Fruit fly (Drosophila melanogaster): ENCODE data around the gene del.
A peak's percentile ranks its signal among the peaks of the same experiment; 100 is the strongest.

del gene

DNA sequence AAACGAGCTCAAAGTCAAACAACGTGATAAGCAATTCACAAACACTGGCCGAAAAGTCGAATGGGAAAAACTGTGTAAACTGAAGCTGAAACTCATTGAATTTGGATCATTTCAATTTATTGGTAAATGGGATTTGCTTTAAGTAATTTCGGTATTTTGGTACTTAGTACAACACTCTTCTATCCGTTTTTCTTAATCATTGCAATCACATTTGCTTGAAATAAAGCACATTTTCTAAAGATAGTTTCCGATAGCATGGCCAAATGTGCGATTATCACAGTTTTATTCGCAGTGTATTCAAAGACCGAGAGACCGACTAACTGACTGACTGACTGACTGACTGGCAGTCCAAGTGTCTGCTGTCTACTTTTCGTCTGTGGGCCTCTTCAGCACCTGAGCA lies 48.2 kb upstream of the del start (continued):
- no peak for TF ChIP-seq PHDP (tag; optimal IDR thresholded peaks at IDR 0.05)
- no peak for TF ChIP-seq peb (GFP tag; IDR thresholded peaks at IDR 0.05)
- no peak for TF ChIP-seq lbe (GFP tag; optimal IDR thresholded peaks at IDR 0.05)
- TF ChIP-seq CG6175 (GFP tag; IDR thresholded peaks at IDR 0.05), result no peak
- TF ChIP-seq CG14667 (GFP tag; IDR thresholded peaks at IDR 0.05), result no peak
- no peak for TF ChIP-seq CG18764 (GFP tag; optimal IDR thresholded peaks at IDR 0.05)
- TF ChIP-seq hth (optimal IDR thresholded peaks at IDR 0.05), result no peak
- TF ChIP-seq cato (GFP tag; optimal IDR thresholded peaks at IDR 0.05; ENCODE audit: borderline replicate concordance), result no peak
- no peak for TF ChIP-seq ranshi (GFP tag; IDR thresholded peaks at IDR 0.05)
- TF ChIP-seq CG9932 (GFP tag; IDR thresholded peaks at IDR 0.05), result no peak
- TF ChIP-seq mld (GFP tag; IDR thresholded peaks at IDR 0.05; ENCODE audit: partially characterized antibody), result no peak
- TF ChIP-seq CG10654 (GFP tag; optimal IDR thresholded peaks at IDR 0.05), result no peak
- TF ChIP-seq HLH3B (GFP tag; IDR thresholded peaks at IDR 0.05), result no peak
- TF ChIP-seq CG15479 (GFP tag; optimal IDR thresholded peaks at IDR 0.05), result no peak
- no peak for TF ChIP-seq crc (GFP tag; optimal IDR thresholded peaks at IDR 0.05)
- TF ChIP-seq CG12299 (tag; optimal IDR thresholded peaks at IDR 0.05), result no peak
- TF ChIP-seq fru (optimal IDR thresholded peaks at IDR 0.05), result no peak
- TF ChIP-seq Atf6 (GFP tag; IDR thresholded peaks at IDR 0.05), result no peak
- no peak for TF ChIP-seq CG15601 (tag; optimal IDR thresholded peaks at IDR 0.05)
- TF ChIP-seq eve (GFP tag; optimal IDR thresholded peaks at IDR 0.05), result peak in 1 of 2 experiments; percentile 52
- no peak for TF ChIP-seq B-H2 (GFP tag; optimal IDR thresholded peaks at IDR 0.05)
- no peak for TF ChIP-seq CG1024 (GFP tag; IDR thresholded peaks at IDR 0.05)
- no peak for TF ChIP-seq tin (GFP tag; optimal IDR thresholded peaks at IDR 0.05)
- TF ChIP-seq CG6254 (GFP tag; optimal IDR thresholded peaks at IDR 0.05), result no peak
- no peak for TF ChIP-seq Optix (GFP tag; IDR thresholded peaks at IDR 0.05)
- TF ChIP-seq ssp (GFP tag; IDR thresholded peaks at IDR 0.05), result no peak
- no peak for TF ChIP-seq ro (GFP tag; IDR thresholded peaks at IDR 0.05)
- no peak for TF ChIP-seq Myb (GFP tag; optimal IDR thresholded peaks at IDR 0.05)
- TF ChIP-seq tio (GFP tag; optimal IDR thresholded peaks at IDR 0.05), result no peak
- no peak for TF ChIP-seq ap (GFP tag; IDR thresholded peaks at IDR 0.05)
- TF ChIP-seq CG3995 (GFP tag; optimal IDR thresholded peaks at IDR 0.05), result no peak
- TF ChIP-seq NC2α (GFP tag; optimal IDR thresholded peaks at IDR 0.05), result no peak
- TF ChIP-seq ATbp (GFP tag; optimal IDR thresholded peaks at IDR 0.05), result no peak
- no peak for TF ChIP-seq CG6654 (GFP tag; optimal IDR thresholded peaks at IDR 0.05)
- TF ChIP-seq CG16779 (GFP tag; IDR thresholded peaks at IDR 0.05), result no peak
- TF ChIP-seq Kr (GFP tag; optimal IDR thresholded peaks at IDR 0.05), result no peak
- TF ChIP-seq Awh (GFP tag; IDR thresholded peaks at IDR 0.05), result no peak
- no peak for TF ChIP-seq aop (GFP tag; IDR thresholded peaks at IDR 0.05)
- TF ChIP-seq CG12236 (GFP tag; optimal IDR thresholded peaks at IDR 0.05), result no peak
- no peak for TF ChIP-seq Adf1 (GFP tag; IDR thresholded peaks at IDR 0.05)
- no peak for TF ChIP-seq sisA (GFP tag; IDR thresholded peaks at IDR 0.05)
- TF ChIP-seq sens (GFP tag), result peak; percentile 82
- TF ChIP-seq TFAM (GFP tag; optimal IDR thresholded peaks at IDR 0.05), result no peak
- TF ChIP-seq gfzf (GFP tag; optimal IDR thresholded peaks at IDR 0.05), result no peak
- no peak for TF ChIP-seq CG10543 (GFP tag; optimal IDR thresholded peaks at IDR 0.05)
- TF ChIP-seq CG11456 (GFP tag; IDR thresholded peaks at IDR 0.05), result no peak
- no peak for TF ChIP-seq CG3847 (GFP tag; IDR thresholded peaks at IDR 0.05)
- peak in 1 of 2 experiments; percentile 2 for TF ChIP-seq dpn (GFP tag; optimal IDR thresholded peaks at IDR 0.05)
- no peak for TF ChIP-seq HLHmδ (GFP tag; optimal IDR thresholded peaks at IDR 0.05)
- no peak for TF ChIP-seq en (GFP tag; optimal IDR thresholded peaks at IDR 0.05)
- no peak for TF ChIP-seq CG17612 (GFP tag; IDR thresholded peaks at IDR 0.05)
- TF ChIP-seq YL-1 (GFP tag; optimal IDR thresholded peaks at IDR 0.05), result no peak
- TF ChIP-seq CG2120 (GFP tag; optimal IDR thresholded peaks at IDR 0.05), result peak; percentile 23
- TF ChIP-seq caup (GFP tag; optimal IDR thresholded peaks at IDR 0.05; ENCODE audit: severe bottlenecking), result no peak
